Worm (Caenorhabditis elegans): ENCODE measurements around the gene F46H6.5.

Gene F46H6.5

ce11 chrX:4462390-4462789 is 29.6 kb downstream of the F46H6.5 start, which contains the start of gene atg-16.1 (continued):
- TF ChIP-seq hmg-1.1 (GFP tag; IDR thresholded peaks at IDR 0.05) (peak; percentile 33; the same call in 1 of the 2 replicates), hlh-30 (tag; optimal IDR thresholded peaks at IDR 0.05; ENCODE audit: insufficient read depth) (peak; percentile 93), mxl-3 (GFP tag; optimal IDR thresholded peaks at IDR 0.05) (peak; percentile 29), dve-1 (tag; optimal IDR thresholded peaks at IDR 0.05; ENCODE audit: insufficient read depth) (peak; percentile 70), cey-2 (tag; optimal IDR thresholded peaks at IDR 0.05; ENCODE audit: borderline replicate concordance, insufficient read depth) (no peak), nhr-77 (tag; optimal IDR thresholded peaks at IDR 0.05) (peak; percentile 13)

ce11 chrX:4457853-4458322 is 34.1 kb downstream of the F46H6.5 start, which contains the start of gene aps-2:
Gene aps-2, plus strand, starts transcription at chrX:4458272.
- no peak for TF ChIP-seq gei-8 (GFP tag; optimal IDR thresholded peaks at IDR 0.05)
- no peak for TF ChIP-seq lin-39 (tag; optimal IDR thresholded peaks at IDR 0.05)
- TF ChIP-seq ceh-28 (tag; optimal IDR thresholded peaks at IDR 0.05): no peak
- TF ChIP-seq php-3 (GFP tag; IDR thresholded peaks at IDR 0.05): 0 out of 2 replicates have a peak, but pooled peaks have one; percentile 25
- no peak for TF ChIP-seq arid-1 (GFP tag; conservative IDR thresholded peaks at IDR 0.05)
- TF ChIP-seq nhr-76 (tag; optimal IDR thresholded peaks at IDR 0.05): no peak
- TF ChIP-seq madf-5 (GFP tag; IDR thresholded peaks at IDR 0.05): no peak
- TF ChIP-seq mxl-3 (GFP tag; optimal IDR thresholded peaks at IDR 0.05): no peak
- TF ChIP-seq R02D3.7 (tag; optimal IDR thresholded peaks at IDR 0.05): no peak
- TF ChIP-seq lin-29 (GFP tag; IDR thresholded peaks at IDR 0.05): no peak
- TF ChIP-seq ceh-32 (tag; optimal IDR thresholded peaks at IDR 0.05; ENCODE audit: poor library complexity): no peak
- no peak for TF ChIP-seq F44E2.7 (GFP tag; IDR thresholded peaks at IDR 0.05)
- no peak for TF ChIP-seq nhr-10 (tag; optimal IDR thresholded peaks at IDR 0.05)
- no peak for TF ChIP-seq Y105C5A.15 (GFP tag; IDR thresholded peaks at IDR 0.05)
- no peak for TF ChIP-seq set-16 (GFP tag; IDR thresholded peaks at IDR 0.05)
- TF ChIP-seq nhr-28 (tag; optimal IDR thresholded peaks at IDR 0.05): peak; percentile 27
- TF ChIP-seq nhr-42 (GFP tag; IDR thresholded peaks at IDR 0.05): no peak
- TF ChIP-seq dpl-1 (GFP tag; optimal IDR thresholded peaks at IDR 0.05): no peak
- TF ChIP-seq ztf-11 (tag; optimal IDR thresholded peaks at IDR 0.05): no peak
- peak; percentile 64 for TF ChIP-seq lin-38 (GFP tag; IDR thresholded peaks at IDR 0.05)
- TF ChIP-seq tag-97 (GFP tag; IDR thresholded peaks at IDR 0.05): no peak
- no peak for TF ChIP-seq unc-39 (tag; optimal IDR thresholded peaks at IDR 0.05)
- TF ChIP-seq ceh-82 (tag; optimal IDR thresholded peaks at IDR 0.05): no peak
- TF ChIP-seq spr-3 (GFP tag; optimal IDR thresholded peaks at IDR 0.05): no peak
- peak; percentile 5 for TF ChIP-seq pqm-1 (tag; optimal IDR thresholded peaks at IDR 0.05)
- TF ChIP-seq rbr-2 (tag; optimal IDR thresholded peaks at IDR 0.05): peak; percentile 48
- TF ChIP-seq lim-7 (GFP tag; IDR thresholded peaks at IDR 0.05): no peak
- TF ChIP-seq ctbp-1 (GFP tag; IDR thresholded peaks at IDR 0.05): peak; percentile 35; the same call in 1 of the 2 replicates
- no peak for TF ChIP-seq daf-8 (GFP tag; IDR thresholded peaks at IDR 0.05)
- peak; percentile 22 for TF ChIP-seq fkh-10 (GFP tag; optimal IDR thresholded peaks at IDR 0.05)
- no peak for TF ChIP-seq Y5F2A.4 (GFP tag; optimal IDR thresholded peaks at IDR 0.05)
- no peak for TF ChIP-seq mxl-2 (GFP tag; conservative IDR thresholded peaks at IDR 0.05)
- peak; percentile 72 for TF ChIP-seq mep-1 (tag; optimal IDR thresholded peaks at IDR 0.05)
- no peak for TF ChIP-seq ZK546.5 (tag; optimal IDR thresholded peaks at IDR 0.05)
- no peak for TF ChIP-seq snpc-1.2 (GFP tag; IDR thresholded peaks at IDR 0.05)
- TF ChIP-seq ceh-20 (GFP tag; IDR thresholded peaks at IDR 0.05): no peak
- no peak for TF ChIP-seq lir-3 (tag; optimal IDR thresholded peaks at IDR 0.05)
- no peak for TF ChIP-seq tra-1 (GFP tag; IDR thresholded peaks at IDR 0.05)
- TF ChIP-seq hif-1 (tag; optimal IDR thresholded peaks at IDR 0.05): peak in 1 of 2 experiments; percentile 36
- no peak for TF ChIP-seq zip-11 (GFP tag; IDR thresholded peaks at IDR 0.05)
- TF ChIP-seq vab-7 (GFP tag; IDR thresholded peaks at IDR 0.05): no peak
- TF ChIP-seq fos-1 (tag; optimal IDR thresholded peaks at IDR 0.05): no peak
- no peak for TF ChIP-seq madf-9 (GFP tag; conservative IDR thresholded peaks at IDR 0.05)
- no peak for TF ChIP-seq daf-16 (GFP tag; optimal IDR thresholded peaks at IDR 0.05)
- peak; percentile 10 for TF ChIP-seq daf-16 (tag; optimal IDR thresholded peaks at IDR 0.05)

Measured in whole organism, L4 larva.